Worm (Caenorhabditis elegans): ENCODE measurements around the gene F09D12.2.

F09D12.2 gene

DNA sequence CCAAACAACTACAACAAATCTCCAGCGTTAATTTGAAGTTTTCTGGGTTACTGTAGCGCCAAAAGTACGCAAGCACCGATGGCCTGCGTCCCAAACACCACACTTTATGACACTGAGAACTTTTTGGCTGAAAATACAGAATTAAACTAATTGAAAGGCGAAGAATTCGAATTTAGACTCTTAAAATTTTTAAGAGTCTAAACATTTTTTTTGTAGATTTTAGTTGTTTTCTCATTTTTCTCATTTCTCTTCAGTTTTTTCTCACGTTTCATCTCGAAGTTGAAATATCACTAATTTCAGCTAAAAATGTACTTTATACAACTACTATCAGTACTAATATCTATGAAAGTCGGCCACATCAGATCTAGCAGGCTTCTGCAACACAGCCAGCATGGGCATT is 28.6 kb downstream of the F09D12.2 start, which contains the start of gene lgc-9:
TSS of gene lgc-9 (plus strand) at position 301 of the 400 bp plus-strand sequence.
- TF ChIP-seq lin-32 (GFP tag; optimal IDR thresholded peaks at IDR 0.05) (no peak), lsy-2 (tag; optimal IDR thresholded peaks at IDR 0.05) (no peak), ceh-83 (GFP tag; optimal IDR thresholded peaks at IDR 0.05) (no peak), cnd-1 (tag; optimal IDR thresholded peaks at IDR 0.05) (no peak), bed-3 (GFP tag; optimal IDR thresholded peaks at IDR 0.05) (no peak), nhr-12 (tag; optimal IDR thresholded peaks at IDR 0.05) (no peak), drap-1 (GFP tag; optimal IDR thresholded peaks at IDR 0.05) (no peak), elt-3 (tag; optimal IDR thresholded peaks at IDR 0.05) (no peak), nhr-237 (tag; optimal IDR thresholded peaks at IDR 0.05) (no peak), unc-39 (tag; optimal IDR thresholded peaks at IDR 0.05) (no peak), lin-13 (tag; optimal IDR thresholded peaks at IDR 0.05) (no peak), nhr-28 (tag; optimal IDR thresholded peaks at IDR 0.05) (no peak), sem-2 (GFP tag; optimal IDR thresholded peaks at IDR 0.05) (no peak), nhr-2 (tag; optimal IDR thresholded peaks at IDR 0.05) (no peak)

DNA sequence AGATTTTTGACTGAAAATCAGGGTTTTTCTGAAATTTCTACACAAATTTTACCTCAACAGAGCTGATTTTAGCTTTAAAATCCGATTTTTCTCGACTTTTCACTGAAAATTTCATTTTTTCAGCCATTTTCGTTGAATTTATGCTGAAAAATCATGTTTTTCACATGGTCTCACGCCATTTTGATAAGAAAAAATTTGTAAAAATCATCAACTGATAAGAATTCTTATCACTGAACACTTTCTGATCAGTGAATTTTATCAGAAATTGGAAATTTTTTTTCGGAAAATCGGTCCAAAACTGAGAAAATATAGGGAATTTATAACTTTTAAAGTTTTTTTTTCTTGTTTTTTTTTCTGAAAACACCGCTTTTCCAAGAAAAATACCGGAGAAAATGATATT is 43.1 kb downstream of the F09D12.2 start:
- TF ChIP-seq unc-120 (tag; optimal IDR thresholded peaks at IDR 0.05; ENCODE audit: poor library complexity, severe bottlenecking) (no peak), ceh-43 (GFP tag; optimal IDR thresholded peaks at IDR 0.05) (no peak), ceh-39 (tag; optimal IDR thresholded peaks at IDR 0.05) (no peak), sem-2 (GFP tag; optimal IDR thresholded peaks at IDR 0.05) (no peak), unc-39 (tag; optimal IDR thresholded peaks at IDR 0.05) (no peak), mab-5 (tag; optimal IDR thresholded peaks at IDR 0.05) (no peak), elt-1 (tag; optimal IDR thresholded peaks at IDR 0.05; ENCODE audit: borderline replicate concordance, insufficient read depth) (no peak), ces-1 (GFP tag; optimal IDR thresholded peaks at IDR 0.05) (no peak), pha-4 (tag; optimal IDR thresholded peaks at IDR 0.05) (no peak), ceh-83 (GFP tag; optimal IDR thresholded peaks at IDR 0.05) (no peak), flh-1 (GFP tag; optimal IDR thresholded peaks at IDR 0.05) (no peak)

DNA sequence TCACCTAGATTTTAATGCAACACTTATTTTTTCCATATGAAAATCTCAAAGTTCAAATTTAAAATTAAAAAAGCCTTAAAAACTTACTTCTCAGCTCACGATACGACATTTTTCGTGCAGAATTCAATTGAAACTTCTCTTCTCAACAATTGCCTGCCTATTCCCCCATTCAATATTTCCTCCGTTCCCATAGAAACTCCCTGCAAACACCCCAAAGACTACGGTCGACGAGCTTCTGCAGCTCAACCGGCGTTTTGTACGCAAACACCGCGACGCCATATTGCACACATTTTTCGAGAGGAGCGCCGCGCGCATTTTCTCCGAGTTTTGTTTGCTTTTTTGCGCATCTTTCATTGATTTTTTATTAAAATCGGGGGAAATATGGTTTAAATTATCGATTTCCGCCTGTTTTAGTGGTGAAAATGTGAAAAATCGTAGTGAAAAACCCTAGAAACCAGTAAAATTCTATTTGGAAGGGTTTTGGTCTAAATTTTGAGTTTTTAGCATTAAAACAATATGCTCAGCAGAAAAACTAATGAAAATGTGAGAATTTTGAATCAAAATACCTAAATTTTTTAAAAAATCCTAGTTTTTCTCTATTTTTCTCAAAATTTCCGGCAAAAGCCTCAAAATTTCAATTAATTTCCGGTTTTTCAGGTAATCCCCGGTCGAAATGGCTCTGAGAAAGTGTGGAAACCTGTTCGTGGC is 44.8 kb downstream of the F09D12.2 start, which contains the start of the genes dyf-3 and pdhb-1:
TSS of gene dyf-3 (minus strand) at position 217 of the 708 bp plus-strand sequence.
TSS of gene pdhb-1 (plus strand) at position 658 of the 708 bp plus-strand sequence.
- TF ChIP-seq bed-3 (GFP tag; optimal IDR thresholded peaks at IDR 0.05) (no peak), nhr-237 (tag; optimal IDR thresholded peaks at IDR 0.05) (no peak), sptf-1 (tag; optimal IDR thresholded peaks at IDR 0.05) (peak; percentile 49), lin-32 (GFP tag; optimal IDR thresholded peaks at IDR 0.05) (no peak), ham-2 (GFP tag; optimal IDR thresholded peaks at IDR 0.05) (peak; percentile 33), elt-1 (tag; optimal IDR thresholded peaks at IDR 0.05; ENCODE audit: borderline replicate concordance, insufficient read depth) (no peak), lin-13 (tag; optimal IDR thresholded peaks at IDR 0.05) (peak; percentile 21), unc-120 (tag; optimal IDR thresholded peaks at IDR 0.05; ENCODE audit: poor library complexity, severe bottlenecking) (no peak), sem-2 (GFP tag; optimal IDR thresholded peaks at IDR 0.05) (no peak), ces-1 (GFP tag; optimal IDR thresholded peaks at IDR 0.05) (no peak), tbx-8 (GFP tag; optimal IDR thresholded peaks at IDR 0.05) (no peak), nhr-28 (tag; optimal IDR thresholded peaks at IDR 0.05) (no peak), unc-62 (GFP tag; optimal IDR thresholded peaks at IDR 0.05) (no peak), flh-1 (GFP tag; optimal IDR thresholded peaks at IDR 0.05) (no peak), pha-4 (tag; optimal IDR thresholded peaks at IDR 0.05) (no peak), elt-3 (tag; optimal IDR thresholded peaks at IDR 0.05) (no peak), nhr-12 (tag; optimal IDR thresholded peaks at IDR 0.05) (no peak), nhr-2 (tag; optimal IDR thresholded peaks at IDR 0.05) (no peak), unc-39 (tag; optimal IDR thresholded peaks at IDR 0.05) (no peak), nhr-76 (tag; optimal IDR thresholded peaks at IDR 0.05) (no peak), M03D4.4 (tag; optimal IDR thresholded peaks at IDR 0.05) (peak; percentile 35), ceh-83 (GFP tag; optimal IDR thresholded peaks at IDR 0.05) (no peak), mab-5 (tag; optimal IDR thresholded peaks at IDR 0.05) (no peak), zip-8 (tag; optimal IDR thresholded peaks at IDR 0.05) (no peak), mls-2 (tag; optimal IDR thresholded peaks at IDR 0.05) (no peak), hlh-1 (tag; optimal IDR thresholded peaks at IDR 0.05) (no peak), lsy-2 (tag; optimal IDR thresholded peaks at IDR 0.05) (peak; percentile 93), blmp-1 (tag; optimal IDR thresholded peaks at IDR 0.05) (no peak), ztf-11 (tag; optimal IDR thresholded peaks at IDR 0.05) (no peak), ceh-43 (GFP tag; optimal IDR thresholded peaks at IDR 0.05) (no peak), mep-1 (tag; optimal IDR thresholded peaks at IDR 0.05) (peak; percentile 41), snpc-4 (tag; optimal IDR thresholded peaks at IDR 0.05) (no peak), ceh-39 (tag; optimal IDR thresholded peaks at IDR 0.05) (no peak), drap-1 (GFP tag; optimal IDR thresholded peaks at IDR 0.05) (peak; percentile 36), cnd-1 (tag; optimal IDR thresholded peaks at IDR 0.05) (no peak)

Measured in whole organism, mixed stage, embryonic.